Worm (Caenorhabditis elegans) whole organism, L2 larva: ENCODE data around the gene C50E3.5.

Experiments
- C34F6.9 ChIP-seq: fragments of 150-350 bp; optimal IDR thresholded peaks from 2 replicates; lab custom pipeline; 2014; ENCODE audit warnings: missing biosample characterization, missing genetic modification characterization
- aly-2 ChIP-seq: fragments of 150-350 bp; optimal IDR thresholded peaks from 2 replicates; lab custom pipeline; 2014; ENCODE audit warnings: missing biosample characterization, missing genetic modification characterization
- blmp-1 ChIP-seq: sonication (generic microtip); optimal IDR thresholded peaks from 2 replicates; lab custom pipeline; 2017; ENCODE audit warnings: missing genetic modification characterization, mild to moderate bottlenecking, missing compliant biosample characterization, antibody characterized with exemption, moderate library complexity; ENCODE audit not compliant: insufficient read depth
- ceh-82 ChIP-seq: fragments of 150-350 bp; optimal IDR thresholded peaks from 2 replicates; lab custom pipeline; 2014; ENCODE audit warnings: missing biosample characterization, missing genetic modification characterization
- elt-1 ChIP-seq: fragments of 150-350 bp; optimal IDR thresholded peaks from 2 replicates; lab custom pipeline; 2014; ENCODE audit warnings: missing biosample characterization, missing genetic modification characterization
- lin-13 ChIP-seq: fragments of 150-350 bp; optimal IDR thresholded peaks from 2 replicates; lab custom pipeline; 2014; ENCODE audit warnings: missing biosample characterization, missing genetic modification reagents, missing genetic modification characterization
- nhr-23 ChIP-seq: fragments of 150-350 bp; optimal IDR thresholded peaks from 2 replicates; lab custom pipeline; 2014; ENCODE audit warnings: missing biosample characterization, missing genetic modification reagents, missing genetic modification characterization
- nhr-6 ChIP-seq: fragments of 150-350 bp; optimal IDR thresholded peaks from 2 replicates; lab custom pipeline; 2014; ENCODE audit warnings: missing biosample characterization, missing genetic modification characterization
- unc-62 ChIP-seq: fragments of 150-350 bp; optimal IDR thresholded peaks from 2 replicates; lab custom pipeline; 2014; ENCODE audit warnings: missing biosample characterization, missing genetic modification reagents, missing genetic modification characterization
- ztf-1 ChIP-seq: fragments of 200-800 bp; sonication (Bioruptor generic); conservative IDR thresholded peaks from 2 replicates; pipeline ENCODE4 v1.3.6; 2022; ENCODE audit warnings: missing genetic modification characterization, missing compliant biosample characterization
- ztf-4 ChIP-seq: fragments of 150-350 bp; optimal IDR thresholded peaks from 2 replicates; lab custom pipeline; 2014; ENCODE audit warnings: missing biosample characterization, missing genetic modification characterization

ce11 chrV:7562947-7563346, 24.8 kb upstream of the C50E3.5 start, which contains the start of gene F19F10.1:
- TF ChIP-seq ceh-82 (tag; lab: Kevin White, UChicago) (no peak), elt-1 (no peak), nhr-23 (no peak), C34F6.9 (tag; lab: Kevin White, UChicago) (no peak), aly-2 (tag; lab: Kevin White, UChicago) (no peak), ztf-4 (tag; lab: Kevin White, UChicago) (no peak), nhr-6 (no peak), blmp-1 (tag; lab: Kevin White, UChicago) (no peak), ztf-1 (GFP tag; lab: Robert Waterston, UW) (no peak), lin-13 (GFP tag; lab: Kevin White, UChicago) (no peak), unc-62 (GFP tag; lab: Kevin White, UChicago) (no peak)
